Worm (Caenorhabditis elegans): ENCODE results near the gene rps-4.

rps-4 gene

DNA sequence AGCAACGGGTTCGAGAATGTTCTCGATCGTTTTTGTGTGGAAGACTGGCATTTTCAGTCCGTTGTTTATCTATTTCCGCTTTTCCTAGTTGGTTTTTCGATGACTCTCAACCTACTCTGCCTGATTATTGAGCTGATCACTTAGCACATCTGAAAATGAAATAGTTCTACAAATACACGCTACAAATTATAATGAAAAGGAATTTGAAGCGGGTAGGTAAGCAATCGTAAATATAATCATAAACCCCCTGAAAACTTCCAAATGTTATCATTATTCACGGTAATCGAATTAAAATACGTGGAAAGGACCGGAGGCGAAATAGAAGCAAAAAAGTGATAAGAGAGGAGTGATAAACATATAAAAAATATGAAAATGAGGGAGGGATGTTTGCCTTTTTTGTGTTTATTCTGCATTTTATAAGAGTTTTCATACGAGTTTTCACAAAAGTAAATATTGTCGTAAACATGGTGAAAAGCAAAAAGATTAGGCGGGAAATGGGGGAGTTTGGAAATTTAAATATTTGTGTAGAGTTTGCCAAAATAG, 9.8 kb upstream of the rps-4 start, which contains the start of gene deb-1:
Gene deb-1 (minus strand): TSS at position 51 of the 543 bp plus-strand sequence.
- no peak for TF ChIP-seq flh-1 (GFP tag; optimal IDR thresholded peaks at IDR 0.05)

DNA sequence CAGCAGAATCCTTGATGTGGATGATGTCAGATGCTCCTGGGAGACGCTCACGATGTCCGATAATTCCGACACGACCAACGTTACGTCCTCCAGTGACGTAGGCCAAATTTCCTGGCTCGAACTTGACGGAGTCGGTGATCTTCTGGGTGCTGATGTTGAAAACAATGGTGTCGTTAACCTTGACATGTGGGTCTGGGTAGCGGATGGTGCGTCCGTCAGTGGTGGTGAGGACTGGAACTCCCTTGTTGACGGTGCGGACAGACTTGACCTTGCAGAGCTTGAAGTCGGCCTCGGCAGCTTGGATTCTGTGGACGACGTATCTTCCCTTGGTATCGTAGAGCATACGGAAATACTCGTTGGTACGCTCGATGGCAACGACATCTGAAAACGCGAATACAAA, 506 bp downstream of the rps-4 start:
- no peak for TF ChIP-seq nhr-12 (tag; optimal IDR thresholded peaks at IDR 0.05)
- no peak for TF ChIP-seq ces-1 (GFP tag; optimal IDR thresholded peaks at IDR 0.05)

DNA sequence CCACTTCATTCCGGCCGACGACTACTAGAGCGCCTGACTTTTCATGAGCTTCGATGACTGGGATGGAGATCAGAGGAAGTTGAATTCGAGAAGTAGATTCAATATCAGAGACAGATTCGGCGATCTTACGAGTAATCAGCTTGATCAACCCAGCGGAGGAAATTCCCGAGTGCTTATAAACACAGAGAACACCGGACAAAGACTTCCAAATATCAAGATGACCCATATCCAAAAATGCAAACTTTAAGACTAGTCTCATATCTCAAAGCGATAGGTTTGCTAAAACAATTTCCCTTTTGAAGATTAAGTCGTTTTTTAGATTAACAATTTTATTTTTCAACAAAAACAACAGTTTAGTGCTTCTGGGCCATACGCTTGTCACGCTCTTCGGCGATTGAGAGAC, 1.1 kb downstream of the rps-4 start, which contains the start of gene Y43B11AR.3:
Gene Y43B11AR.3 (minus strand): TSS at position 335 of the 403 bp plus-strand sequence.
- TF ChIP-seq nhr-28 (tag; optimal IDR thresholded peaks at IDR 0.05) (no peak), sptf-1 (tag; optimal IDR thresholded peaks at IDR 0.05) (no peak), lin-13 (tag; optimal IDR thresholded peaks at IDR 0.05) (no peak), mls-2 (tag; optimal IDR thresholded peaks at IDR 0.05) (no peak), mab-5 (tag; optimal IDR thresholded peaks at IDR 0.05) (no peak), sem-2 (GFP tag; optimal IDR thresholded peaks at IDR 0.05) (no peak), drap-1 (GFP tag; optimal IDR thresholded peaks at IDR 0.05) (no peak), elt-1 (tag; optimal IDR thresholded peaks at IDR 0.05; ENCODE audit: borderline replicate concordance, insufficient read depth) (no peak), zip-8 (tag; optimal IDR thresholded peaks at IDR 0.05) (no peak), cnd-1 (tag; optimal IDR thresholded peaks at IDR 0.05) (no peak)

DNA sequence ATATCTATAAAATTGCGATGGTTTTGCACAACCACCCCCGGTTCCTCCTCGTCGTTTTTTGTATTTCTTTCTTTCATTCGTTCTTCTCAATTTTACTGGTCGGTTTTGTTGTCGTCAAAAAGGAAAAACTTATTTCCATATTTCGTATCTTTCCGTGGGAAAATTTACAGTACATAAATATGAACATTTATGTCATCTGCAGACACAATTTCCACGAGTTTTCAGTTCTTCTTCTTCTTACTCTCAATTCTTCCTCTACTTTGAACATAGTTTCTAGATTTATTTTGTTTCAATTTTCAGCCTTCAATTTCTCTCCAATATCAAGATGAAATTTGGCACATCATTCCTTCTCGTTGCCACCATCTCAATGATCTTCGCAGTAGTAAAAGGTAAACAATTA, 3.3 kb downstream of the rps-4 start, which contains the start of gene Y43B11AR.1:
Gene Y43B11AR.1 (plus strand): TSS at position 301 of the 400 bp plus-strand sequence.
- TF ChIP-seq mab-5 (tag; optimal IDR thresholded peaks at IDR 0.05), result no peak
- no peak for TF ChIP-seq lsy-2 (tag; optimal IDR thresholded peaks at IDR 0.05)
- no peak for TF ChIP-seq nhr-2 (tag; optimal IDR thresholded peaks at IDR 0.05)
- no peak for TF ChIP-seq sem-2 (GFP tag; optimal IDR thresholded peaks at IDR 0.05)
- TF ChIP-seq elt-3 (tag; optimal IDR thresholded peaks at IDR 0.05), result no peak
- no peak for TF ChIP-seq blmp-1 (tag; optimal IDR thresholded peaks at IDR 0.05)
- TF ChIP-seq drap-1 (GFP tag; optimal IDR thresholded peaks at IDR 0.05), result no peak
- TF ChIP-seq M03D4.4 (tag; optimal IDR thresholded peaks at IDR 0.05), result no peak
- no peak for TF ChIP-seq nhr-12 (tag; optimal IDR thresholded peaks at IDR 0.05)
- no peak for TF ChIP-seq mep-1 (tag; optimal IDR thresholded peaks at IDR 0.05)
- no peak for TF ChIP-seq unc-62 (GFP tag; optimal IDR thresholded peaks at IDR 0.05)
- no peak for TF ChIP-seq nhr-237 (tag; optimal IDR thresholded peaks at IDR 0.05)
- no peak for TF ChIP-seq unc-120 (tag; optimal IDR thresholded peaks at IDR 0.05; ENCODE audit: poor library complexity, severe bottlenecking)
- no peak for TF ChIP-seq ceh-39 (tag; optimal IDR thresholded peaks at IDR 0.05)
- TF ChIP-seq cnd-1 (tag; optimal IDR thresholded peaks at IDR 0.05), result no peak
- no peak for TF ChIP-seq tbx-8 (GFP tag; optimal IDR thresholded peaks at IDR 0.05)
- TF ChIP-seq ceh-43 (GFP tag; optimal IDR thresholded peaks at IDR 0.05), result no peak
- no peak for TF ChIP-seq nhr-76 (tag; optimal IDR thresholded peaks at IDR 0.05)
- no peak for TF ChIP-seq zip-8 (tag; optimal IDR thresholded peaks at IDR 0.05)
- TF ChIP-seq ham-2 (GFP tag; optimal IDR thresholded peaks at IDR 0.05), result no peak

DNA sequence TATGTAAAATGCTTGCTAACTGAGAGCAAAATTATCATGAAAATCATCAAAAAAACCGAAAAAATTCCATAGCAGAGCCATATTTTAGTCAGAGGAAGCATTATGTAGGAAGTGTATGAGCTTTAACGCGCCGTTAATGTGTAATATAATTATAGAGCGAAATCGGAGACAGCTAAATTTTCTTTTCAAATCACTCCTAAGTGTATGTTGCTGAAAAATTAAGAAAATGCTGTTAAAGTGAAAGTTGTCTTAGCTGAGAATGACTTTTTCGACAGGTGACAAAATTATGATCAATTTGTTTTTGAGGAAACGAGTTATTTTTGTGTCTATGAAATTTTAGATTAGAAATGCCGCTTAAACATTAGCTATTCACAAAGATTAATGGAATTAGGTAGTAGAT, 9.4 kb downstream of the rps-4 start, which contains the start of gene srg-50:
Gene srg-50 (minus strand): TSS at position 101 of the 400 bp plus-strand sequence.
- TF ChIP-seq flh-1 (GFP tag; optimal IDR thresholded peaks at IDR 0.05) (no peak), sptf-1 (tag; optimal IDR thresholded peaks at IDR 0.05) (no peak), unc-62 (GFP tag; optimal IDR thresholded peaks at IDR 0.05) (no peak), elt-3 (tag; optimal IDR thresholded peaks at IDR 0.05) (no peak), unc-120 (tag; optimal IDR thresholded peaks at IDR 0.05; ENCODE audit: poor library complexity, severe bottlenecking) (no peak), lin-13 (tag; optimal IDR thresholded peaks at IDR 0.05) (no peak), elt-1 (tag; optimal IDR thresholded peaks at IDR 0.05; ENCODE audit: borderline replicate concordance, insufficient read depth) (no peak), zip-8 (tag; optimal IDR thresholded peaks at IDR 0.05) (no peak), M03D4.4 (tag; optimal IDR thresholded peaks at IDR 0.05) (no peak), lin-32 (GFP tag; optimal IDR thresholded peaks at IDR 0.05) (no peak), ham-2 (GFP tag; optimal IDR thresholded peaks at IDR 0.05) (no peak), ceh-83 (GFP tag; optimal IDR thresholded peaks at IDR 0.05) (no peak), tbx-8 (GFP tag; optimal IDR thresholded peaks at IDR 0.05) (no peak), nhr-237 (tag; optimal IDR thresholded peaks at IDR 0.05) (no peak)

DNA sequence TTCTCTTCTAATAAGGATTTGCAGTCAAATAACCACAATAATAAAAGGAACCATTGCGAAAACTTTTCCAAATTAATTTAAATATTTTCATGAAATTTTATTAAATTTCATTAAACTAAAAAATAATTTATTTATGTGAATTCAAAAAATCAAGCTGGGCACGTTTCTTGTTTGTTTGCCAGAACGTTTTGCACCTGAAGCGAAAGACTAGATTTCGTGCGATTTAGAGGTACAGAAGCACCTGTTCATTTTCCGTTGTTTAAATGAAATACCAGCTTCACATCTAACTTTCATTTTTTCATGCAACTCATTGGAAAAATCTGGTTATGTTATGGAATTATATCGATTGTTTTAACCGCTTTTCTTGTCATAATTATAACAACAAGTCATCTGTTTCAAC, 12.4 kb downstream of the rps-4 start, which contains the start of gene srg-48:
Gene srg-48 (plus strand): TSS at position 301 of the 400 bp plus-strand sequence.
- no peak for TF ChIP-seq blmp-1 (tag; optimal IDR thresholded peaks at IDR 0.05)

Measured in whole organism, mixed stage, embryonic.